Worm (Caenorhabditis elegans): ENCODE results near the gene Y55D5A.3.

- no peak for TF ChIP-seq skn-1 (tag; optimal IDR thresholded peaks at IDR 0.05)
- no peak for TF ChIP-seq aha-1 (tag; optimal IDR thresholded peaks at IDR 0.05)
- no peak for TF ChIP-seq nhr-85 (tag)
- TF ChIP-seq nhr-19 (GFP tag; conservative IDR thresholded peaks at IDR 0.05), result no peak
- no peak for TF ChIP-seq lin-39 (tag; optimal IDR thresholded peaks at IDR 0.05)
Observed at ce11 chrIII:2961840-2962239, 13.7 kb downstream of the Y55D5A.3 start.
